Worm (Caenorhabditis elegans) whole organism, mixed stage, embryonic: ENCODE results near the gene T25B2.3.

Experiments used
- M03D4.4 ChIP-seq: sonication (generic microtip); optimal IDR thresholded peaks from 2 replicates; lab custom pipeline; 2017; ENCODE audit warnings: mild to moderate bottlenecking, missing genetic modification characterization, missing compliant biosample characterization
- bed-3 ChIP-seq: fragments of 200-800 bp; sonication (Bioruptor generic); optimal IDR thresholded peaks from 3 replicates; lab custom pipeline; 2018; ENCODE audit warnings: mild to moderate bottlenecking, missing genetic modification characterization, moderate library complexity, missing compliant biosample characterization
- blmp-1 ChIP-seq: fragments of 150-350 bp; optimal IDR thresholded peaks from 2 replicates; lab custom pipeline; 2014; ENCODE audit warnings: missing biosample characterization, missing genetic modification characterization
- ceh-39 ChIP-seq: fragments of 150-350 bp; optimal IDR thresholded peaks from 2 replicates; lab custom pipeline; 2014; ENCODE audit warnings: missing biosample characterization, missing genetic modification characterization
- ceh-43 ChIP-seq: fragments of 200-800 bp; sonication (Bioruptor generic); optimal IDR thresholded peaks from 2 replicates; lab custom pipeline; 2018; ENCODE audit warnings: mild to moderate bottlenecking, missing genetic modification characterization, moderate library complexity, missing compliant biosample characterization
- ceh-83 ChIP-seq: fragments of 200-800 bp; sonication (Bioruptor generic); optimal IDR thresholded peaks from 2 replicates; lab custom pipeline; 2018; ENCODE audit warnings: mild to moderate bottlenecking, missing genetic modification characterization, missing compliant biosample characterization
- ces-1 ChIP-seq: fragments of 150-350 bp; optimal IDR thresholded peaks from 2 replicates; lab custom pipeline; 2014; ENCODE audit warnings: missing biosample characterization, missing genetic modification reagents, missing genetic modification characterization
- cnd-1 ChIP-seq: fragments of 200-800 bp; sonication (Bioruptor generic); optimal IDR thresholded peaks from 2 replicates; lab custom pipeline; 2018; ENCODE audit warnings: mild to moderate bottlenecking, missing genetic modification characterization, missing compliant biosample characterization
- drap-1 ChIP-seq: fragments of 200-800 bp; sonication (Bioruptor generic); optimal IDR thresholded peaks from 3 replicates; lab custom pipeline; 2018; ENCODE audit warnings: mild to moderate bottlenecking, missing genetic modification characterization, missing compliant biosample characterization
- elt-1 ChIP-seq: sonication (generic microtip); optimal IDR thresholded peaks from 2 replicates; lab custom pipeline; 2017; ENCODE audit warnings: missing genetic modification characterization, mild to moderate bottlenecking, missing compliant biosample characterization, antibody characterized with exemption, moderate library complexity, borderline replicate concordance; ENCODE audit not compliant: insufficient read depth
- elt-3 ChIP-seq: fragments of 150-350 bp; optimal IDR thresholded peaks from 2 replicates; lab custom pipeline; 2014; ENCODE audit warnings: missing biosample characterization, missing genetic modification characterization
- flh-1 ChIP-seq: fragments of 200-800 bp; sonication (Bioruptor generic); optimal IDR thresholded peaks from 2 replicates; lab custom pipeline; 2018; ENCODE audit warnings: mild to moderate bottlenecking, missing genetic modification characterization, moderate library complexity, missing compliant biosample characterization
- hlh-1 ChIP-seq: fragments of 150-350 bp; optimal IDR thresholded peaks from 2 replicates; lab custom pipeline; 2014; ENCODE audit warnings: missing biosample characterization, missing genetic modification reagents, missing genetic modification characterization
- lin-13 ChIP-seq: fragments of 150-350 bp; optimal IDR thresholded peaks from 2 replicates; lab custom pipeline; 2014; ENCODE audit warnings: missing biosample characterization, missing genetic modification characterization
- lin-32 ChIP-seq: fragments of 200-800 bp; sonication (Bioruptor generic); optimal IDR thresholded peaks from 2 replicates; lab custom pipeline; 2018; ENCODE audit warnings: mild to moderate bottlenecking, missing genetic modification characterization, missing compliant biosample characterization
- lsy-2 ChIP-seq: fragments of 150-350 bp; optimal IDR thresholded peaks from 2 replicates; lab custom pipeline; 2014; ENCODE audit warnings: missing biosample characterization, missing genetic modification characterization
- mab-5 ChIP-seq: fragments of 150-350 bp; optimal IDR thresholded peaks from 2 replicates; lab custom pipeline; 2014; ENCODE audit warnings: missing biosample characterization, missing genetic modification characterization
- nhr-12 ChIP-seq: fragments of 150-350 bp; optimal IDR thresholded peaks from 2 replicates; lab custom pipeline; 2014; ENCODE audit warnings: missing biosample characterization, missing genetic modification characterization
- nhr-2 ChIP-seq: fragments of 150-350 bp; optimal IDR thresholded peaks from 2 replicates; lab custom pipeline; 2014; ENCODE audit warnings: missing biosample characterization, missing genetic modification characterization
- nhr-237 ChIP-seq: fragments of 150-350 bp; optimal IDR thresholded peaks from 2 replicates; lab custom pipeline; 2014; ENCODE audit warnings: missing biosample characterization, missing genetic modification characterization
- nhr-28 ChIP-seq: fragments of 150-350 bp; optimal IDR thresholded peaks from 2 replicates; lab custom pipeline; 2014; ENCODE audit warnings: missing biosample characterization, missing genetic modification characterization
- nhr-76 ChIP-seq: sonication (generic microtip); optimal IDR thresholded peaks from 2 replicates; lab custom pipeline; 2017; ENCODE audit warnings: missing biosample characterization, missing genetic modification characterization
- pha-4 ChIP-seq: fragments of 150-350 bp; optimal IDR thresholded peaks from 2 replicates; lab custom pipeline; 2018; ENCODE audit warnings: missing biosample characterization, missing genetic modification reagents, missing genetic modification characterization
- sem-2 ChIP-seq: fragments of 200-800 bp; sonication (Bioruptor generic); optimal IDR thresholded peaks from 2 replicates; lab custom pipeline; 2018; ENCODE audit warnings: mild to moderate bottlenecking, missing genetic modification characterization, missing compliant biosample characterization
- snpc-4 ChIP-seq: fragments of 150-350 bp; optimal IDR thresholded peaks from 2 replicates; lab custom pipeline; 2014; ENCODE audit warnings: missing biosample characterization, missing genetic modification characterization
- sptf-1 ChIP-seq: sonication (generic microtip); optimal IDR thresholded peaks from 2 replicates; lab custom pipeline; 2017; ENCODE audit warnings: mild to moderate bottlenecking, missing genetic modification characterization, moderate library complexity, missing compliant biosample characterization
- tbx-8 ChIP-seq: fragments of 200-800 bp; sonication (Bioruptor generic); optimal IDR thresholded peaks from 2 replicates; lab custom pipeline; 2018; ENCODE audit warnings: mild to moderate bottlenecking, missing genetic modification characterization, moderate library complexity, missing compliant biosample characterization
- unc-120 ChIP-seq: sonication (generic microtip); optimal IDR thresholded peaks from 2 replicates; lab custom pipeline; 2017; ENCODE audit warnings: missing genetic modification characterization, missing compliant biosample characterization; ENCODE audit not compliant: poor library complexity, severe bottlenecking
- unc-39 ChIP-seq: fragments of 150-350 bp; optimal IDR thresholded peaks from 2 replicates; lab custom pipeline; 2014; ENCODE audit warnings: missing biosample characterization, missing genetic modification characterization
- unc-62 ChIP-seq: fragments of 150-350 bp; optimal IDR thresholded peaks from 2 replicates; lab custom pipeline; 2014; ENCODE audit warnings: missing biosample characterization, missing genetic modification reagents, missing genetic modification characterization
- zip-8 ChIP-seq: fragments of 150-350 bp; optimal IDR thresholded peaks from 2 replicates; lab custom pipeline; 2014; ENCODE audit warnings: missing biosample characterization, missing genetic modification characterization
- ztf-11 ChIP-seq: fragments of 150-350 bp; optimal IDR thresholded peaks from 2 replicates; lab custom pipeline; 2014; ENCODE audit warnings: missing biosample characterization, missing genetic modification characterization

The T25B2.3 gene

DNA sequence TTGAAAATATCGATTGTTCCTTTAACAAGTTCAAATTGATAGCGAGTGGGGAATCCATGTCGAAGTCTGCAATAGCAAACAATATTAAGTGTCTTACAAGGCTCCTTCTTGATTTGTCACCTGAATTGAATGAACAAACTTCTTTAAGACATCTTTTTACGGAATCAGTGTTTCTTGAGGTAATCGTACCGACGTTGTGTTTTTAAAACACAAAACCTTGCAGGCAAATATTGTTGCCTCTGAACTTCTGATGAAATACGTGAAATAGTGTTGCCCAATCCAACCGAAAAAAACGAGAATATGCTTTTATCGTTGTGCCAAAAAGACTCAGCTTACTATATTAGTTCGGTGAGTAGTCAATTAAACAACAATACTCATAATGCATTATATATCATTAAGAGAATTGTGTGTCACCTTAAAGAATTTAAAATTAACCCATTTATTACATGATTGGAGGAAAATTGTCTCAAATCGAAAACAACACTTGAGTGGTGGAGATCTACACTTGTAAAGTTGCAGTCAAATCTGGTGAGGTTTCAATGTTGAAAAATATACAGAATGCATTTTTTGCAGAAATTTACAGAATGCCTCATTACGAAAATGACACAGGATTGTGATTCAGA is 2.1 kb downstream of the T25B2.3 start, which contains the start of the genes T25B2.4 and T13C5.3:
Gene T25B2.4, plus strand, starts transcription at position 301 of the 623 bp plus-strand sequence.
Gene T13C5.3, plus strand, starts transcription at position 573 of the 623 bp plus-strand sequence.
- no peak for TF ChIP-seq unc-39
- TF ChIP-seq ceh-43 (GFP tag; lab: Kevin White, UChicago) = no peak
- no peak for TF ChIP-seq flh-1 (GFP tag; lab: Kevin White, UChicago)
- no peak for TF ChIP-seq cnd-1 (tag; lab: Kevin White, UChicago)
- no peak for TF ChIP-seq zip-8
- no peak for TF ChIP-seq nhr-76
- no peak for TF ChIP-seq bed-3 (GFP tag; lab: Kevin White, UChicago)
- TF ChIP-seq nhr-12 (tag; lab: Kevin White, UChicago) = no peak
- TF ChIP-seq pha-4 = no peak
- no peak for TF ChIP-seq elt-1 (tag; lab: Kevin White, UChicago)
- TF ChIP-seq unc-120 (tag; lab: Kevin White, UChicago) = no peak
- TF ChIP-seq ztf-11 = no peak
- TF ChIP-seq ceh-83 = no peak

DNA sequence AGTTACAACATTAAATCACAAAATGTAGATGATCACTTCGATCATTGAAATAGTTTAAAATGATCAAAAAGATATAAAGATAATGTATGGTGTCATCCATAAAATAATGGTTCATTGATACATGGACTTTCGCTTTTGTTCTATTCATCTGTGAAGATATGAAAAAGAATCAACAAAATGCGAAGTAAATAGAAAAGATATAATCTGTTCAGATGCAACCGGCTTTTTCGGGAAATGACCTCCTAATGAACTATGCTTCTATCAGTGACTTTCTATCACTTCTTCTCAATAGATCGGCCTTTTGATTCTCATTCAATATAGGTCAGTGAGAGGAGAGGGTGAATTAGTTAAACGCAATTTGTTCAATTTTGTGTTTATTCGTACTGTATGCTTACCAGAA is 3.1 kb downstream of the T25B2.3 start:
- TF ChIP-seq blmp-1 (tag; lab: Kevin White, UChicago) = peak; percentile 73
- TF ChIP-seq lsy-2 (tag; lab: Kevin White, UChicago) = no peak

DNA sequence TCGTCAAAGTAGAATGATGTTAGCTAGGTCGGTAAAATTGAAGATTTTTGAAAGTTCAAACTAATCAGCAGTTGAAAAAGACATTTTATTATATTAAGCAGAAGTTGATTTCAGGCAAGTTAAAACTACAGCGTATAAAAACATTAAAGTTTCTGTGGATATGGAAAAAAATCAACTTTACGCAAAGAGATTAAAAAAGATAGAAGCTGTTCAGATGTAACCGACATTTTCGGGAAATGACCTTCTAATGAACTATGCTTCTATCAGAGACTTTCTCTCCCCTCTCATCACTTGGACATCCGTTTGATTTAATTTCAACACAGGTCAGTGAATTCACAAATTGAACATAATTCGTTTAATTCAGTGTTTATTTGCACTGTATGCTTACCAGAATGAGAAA is 4.4 kb downstream of the T25B2.3 start, which contains the start of gene T13C5.7:
Gene T13C5.7, plus strand, starts transcription at position 301 of the 400 bp plus-strand sequence.
- TF ChIP-seq sptf-1 = no peak
- TF ChIP-seq lsy-2 (tag; lab: Kevin White, UChicago) = no peak
- TF ChIP-seq M03D4.4 (tag; lab: Kevin White, UChicago) = no peak
- TF ChIP-seq mab-5 (tag; lab: Kevin White, UChicago) = no peak
- TF ChIP-seq unc-62 (GFP tag; lab: Kevin White, UChicago) = no peak
- no peak for TF ChIP-seq cnd-1 (tag; lab: Kevin White, UChicago)
- no peak for TF ChIP-seq lin-32 (GFP tag; lab: Kevin White, UChicago)
- no peak for TF ChIP-seq blmp-1 (tag; lab: Kevin White, UChicago)
- no peak for TF ChIP-seq zip-8
- no peak for TF ChIP-seq nhr-12 (tag; lab: Kevin White, UChicago)
- TF ChIP-seq nhr-28 (tag; lab: Kevin White, UChicago) = no peak
- no peak for TF ChIP-seq ceh-39
- no peak for TF ChIP-seq ztf-11
- no peak for TF ChIP-seq snpc-4 (tag; lab: Kevin White, UChicago)
- no peak for TF ChIP-seq hlh-1 (tag; lab: Kevin White, UChicago)
- TF ChIP-seq ceh-83 = no peak
- no peak for TF ChIP-seq elt-3 (tag; lab: Kevin White, UChicago)
- no peak for TF ChIP-seq ceh-43 (GFP tag; lab: Kevin White, UChicago)
- no peak for TF ChIP-seq nhr-237 (tag; lab: Kevin White, UChicago)
- no peak for TF ChIP-seq unc-39

DNA sequence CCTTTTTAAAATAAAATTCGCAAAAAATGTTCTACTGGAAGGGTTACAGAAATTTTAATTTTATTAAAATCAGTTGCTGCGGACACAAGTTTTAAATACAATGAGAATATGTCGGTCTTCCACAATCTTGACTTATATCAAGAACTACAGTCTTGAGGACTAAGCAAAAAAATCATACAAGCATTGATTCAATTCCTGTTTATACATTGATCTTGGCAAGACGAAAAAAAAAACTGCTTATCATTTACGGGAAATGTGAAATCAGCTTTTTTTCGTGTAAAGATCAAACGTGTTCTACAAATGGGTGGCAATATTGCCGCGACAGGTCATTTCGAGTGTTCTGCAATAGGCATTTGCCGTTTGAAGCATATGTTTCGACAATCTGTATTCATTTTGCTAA is 8.8 kb downstream of the T25B2.3 start, which contains the start of gene T13C5.2:
Gene T13C5.2, plus strand, starts transcription at position 301 of the 400 bp plus-strand sequence.
- TF ChIP-seq drap-1 (GFP tag; lab: Kevin White, UChicago) = no peak
- no peak for TF ChIP-seq pha-4
- TF ChIP-seq bed-3 (GFP tag; lab: Kevin White, UChicago) = no peak
- no peak for TF ChIP-seq cnd-1 (tag; lab: Kevin White, UChicago)
- no peak for TF ChIP-seq ztf-11
- no peak for TF ChIP-seq nhr-2
- TF ChIP-seq tbx-8 (GFP tag; lab: Kevin White, UChicago) = no peak
- TF ChIP-seq sem-2 = no peak
- TF ChIP-seq blmp-1 (tag; lab: Kevin White, UChicago) = no peak
- TF ChIP-seq lin-32 (GFP tag; lab: Kevin White, UChicago) = no peak
- TF ChIP-seq, all 35 proteins: peak for 0

DNA sequence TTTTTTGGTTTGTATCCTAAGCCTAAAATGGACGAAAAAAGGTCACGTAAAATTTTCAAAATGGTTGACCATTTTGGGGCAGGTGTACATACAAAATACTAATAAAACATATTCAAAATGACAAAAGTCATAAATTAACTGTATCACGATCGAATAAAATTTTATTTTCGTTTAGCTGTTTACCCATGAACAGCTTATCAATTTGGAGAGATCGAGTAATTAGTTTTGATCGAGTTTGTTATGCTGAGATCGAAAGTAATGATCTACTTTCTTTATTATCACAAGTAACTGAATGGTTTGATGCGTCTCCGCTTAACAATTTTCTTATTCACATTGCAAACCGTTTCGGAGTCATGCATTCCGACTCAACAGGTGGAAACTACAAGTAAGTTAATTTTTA is 11.9 kb downstream of the T25B2.3 start, which contains the start of gene T13C5.10:
Gene T13C5.10, plus strand, starts transcription at position 301 of the 400 bp plus-strand sequence.
- TF ChIP-seq mab-5 (tag; lab: Kevin White, UChicago) (no peak), zip-8 (no peak), elt-1 (tag; lab: Kevin White, UChicago) (no peak), nhr-28 (tag; lab: Kevin White, UChicago) (no peak), nhr-12 (tag; lab: Kevin White, UChicago) (no peak), unc-120 (tag; lab: Kevin White, UChicago) (no peak), drap-1 (GFP tag; lab: Kevin White, UChicago) (no peak), nhr-2 (no peak), cnd-1 (tag; lab: Kevin White, UChicago) (no peak), unc-62 (GFP tag; lab: Kevin White, UChicago) (no peak), ces-1 (GFP tag; lab: Kevin White, UChicago) (no peak), blmp-1 (tag; lab: Kevin White, UChicago) (no peak), sptf-1 (no peak), tbx-8 (GFP tag; lab: Kevin White, UChicago) (no peak), ceh-43 (GFP tag; lab: Kevin White, UChicago) (no peak), sem-2 (no peak), elt-3 (tag; lab: Kevin White, UChicago) (no peak), unc-39 (no peak), M03D4.4 (tag; lab: Kevin White, UChicago) (no peak), lin-13 (no peak)
